Worm (Caenorhabditis elegans) whole organism, early embryonic: ENCODE measurements around the gene Y69H2.1.

Experiments used
- B0310.2 ChIP-seq: sonication (generic microtip); optimal IDR thresholded peaks from 2 replicates; lab custom pipeline; 2016; ENCODE audit warnings: mild to moderate bottlenecking, missing genetic modification characterization, missing compliant biosample characterization
- F13C5.2 ChIP-seq: sonication (generic microtip); optimal IDR thresholded peaks from 2 replicates; lab custom pipeline; 2017; ENCODE audit warnings: mild to moderate bottlenecking, missing genetic modification characterization, inconsistent platforms, missing compliant biosample characterization
- ama-1 ChIP-seq: fragments of 150-350 bp; optimal IDR thresholded peaks from 2 replicates; lab custom pipeline; 2014
- flt-1 ChIP-seq: fragments of 200-800 bp; sonication (Bioruptor generic); IDR thresholded peaks from 2 replicates; pipeline ENCODE4 v1.3.6; 2022; ENCODE audit warnings: missing genetic modification characterization, missing compliant biosample characterization
- hmbx-1 ChIP-seq: sonication (generic microtip); optimal IDR thresholded peaks from 2 replicates; lab custom pipeline; 2016; ENCODE audit warnings: mild to moderate bottlenecking, missing genetic modification characterization, missing compliant biosample characterization
- hmg-4 ChIP-seq: fragments of 200-800 bp; sonication (Bioruptor generic); optimal IDR thresholded peaks from 2 replicates; lab custom pipeline; 2018; ENCODE audit warnings: mild to moderate bottlenecking, missing genetic modification characterization, missing compliant biosample characterization
- hnd-1 ChIP-seq: sonication (generic microtip); optimal IDR thresholded peaks from 2 replicates; lab custom pipeline; 2016; ENCODE audit warnings: missing genetic modification characterization, missing compliant biosample characterization
- pes-1 ChIP-seq: fragments of 200-800 bp; sonication (Bioruptor generic); IDR thresholded peaks from 2 replicates; pipeline ENCODE4 v1.3.6; 2022; ENCODE audit warnings: missing genetic modification reagents, missing genetic modification characterization, missing compliant biosample characterization
- sea-1 ChIP-seq: fragments of 200-800 bp; sonication (Bioruptor generic); conservative IDR thresholded peaks from 2 replicates; pipeline ENCODE4 v1.3.6; 2022; ENCODE audit warnings: missing genetic modification characterization, missing compliant biosample characterization
- tra-4 ChIP-seq: sonication (generic microtip); optimal IDR thresholded peaks from 2 replicates; lab custom pipeline; 2017; ENCODE audit warnings: missing genetic modification characterization, missing compliant biosample characterization

DNA sequence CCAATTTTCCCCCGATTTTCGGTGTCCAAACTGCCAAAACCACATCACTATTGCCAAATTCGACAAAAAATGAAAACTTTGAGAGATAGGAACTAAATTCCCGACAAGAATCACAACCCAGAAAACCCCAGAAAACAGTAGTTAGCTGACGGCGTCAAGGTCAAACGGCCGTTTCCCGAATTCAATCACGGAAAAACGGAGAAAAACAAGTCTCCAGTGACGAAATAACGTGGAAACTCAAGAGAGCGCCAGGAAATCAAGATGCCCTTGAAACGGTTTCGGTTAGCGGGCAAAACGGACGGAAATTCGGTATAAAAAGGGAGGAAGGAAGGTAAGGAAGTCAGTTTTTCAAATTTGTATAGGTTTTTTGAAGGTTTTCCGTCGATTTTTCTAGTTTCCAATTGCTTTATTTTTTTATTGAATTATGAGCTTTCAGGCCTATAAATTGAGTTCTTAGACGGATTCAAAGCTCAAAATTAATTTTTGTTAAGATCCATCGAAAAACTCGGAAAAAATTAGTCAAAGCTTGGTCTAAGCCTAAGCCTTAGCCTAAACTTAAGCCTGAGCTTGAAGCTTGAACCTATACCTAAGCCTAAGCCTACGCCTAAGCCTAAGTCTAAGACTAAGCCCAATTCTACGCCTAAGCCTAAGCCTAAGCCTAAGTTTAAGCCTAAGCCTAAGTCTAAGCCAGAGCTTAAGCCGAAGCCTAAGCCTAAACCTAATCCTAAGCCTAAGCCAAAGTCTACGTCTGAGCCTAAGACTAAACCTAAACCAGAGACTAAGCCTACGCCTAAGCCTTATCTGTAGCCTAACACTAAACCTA is 15.4 kb upstream of the Y69H2.1 start:
- no peak for TF ChIP-seq hmg-4 (GFP tag; lab: Kevin White, UChicago)
- TF ChIP-seq sea-1 (GFP tag; lab: Robert Waterston, UW), result no peak
- TF ChIP-seq flt-1 (GFP tag; lab: Robert Waterston, UW), result no peak
- no peak for TF ChIP-seq ama-1
- no peak for TF ChIP-seq F13C5.2
- TF ChIP-seq hmbx-1 (tag; lab: Kevin White, UChicago), result no peak
- TF ChIP-seq hnd-1 (tag; lab: Kevin White, UChicago), result no peak
- TF ChIP-seq B0310.2 (tag; lab: Kevin White, UChicago), result no peak
- no peak for TF ChIP-seq tra-4 (tag; lab: Kevin White, UChicago)
- no peak for TF ChIP-seq pes-1 (GFP tag; lab: Robert Waterston, UW)
